Fruit fly (Drosophila melanogaster): Measurements from ENCODE around the gene yem.

yem gene

dm6 chr3R:29153197-29153644 lies 30.5 kb upstream of the yem start, which contains the start of the genes Slbp and Rpn2 (continued):
- TF ChIP-seq nmo (GFP tag; optimal IDR thresholded peaks at IDR 0.05) (peak; percentile 74), disco-r (GFP tag; optimal IDR thresholded peaks at IDR 0.05) (no peak), Trl (optimal IDR thresholded peaks at IDR 0.05) (no peak), Trl (GFP tag; optimal IDR thresholded peaks at IDR 0.05) (peak; percentile 42), CG7372 (GFP tag; IDR thresholded peaks at IDR 0.05) (no peak), CG12942 (GFP tag; optimal IDR thresholded peaks at IDR 0.05) (peak; percentile 2), CG4617 (GFP tag; optimal IDR thresholded peaks at IDR 0.05; ENCODE audit: borderline replicate concordance) (peak; percentile 89), CG33557 (GFP tag; optimal IDR thresholded peaks at IDR 0.05) (no peak), CG10979 (tag; optimal IDR thresholded peaks at IDR 0.05) (peak; percentile 13), CG1233 (GFP tag; optimal IDR thresholded peaks at IDR 0.05) (no peak), zfh2 (GFP tag; optimal IDR thresholded peaks at IDR 0.05) (peak; percentile 66), vvl (GFP tag; IDR thresholded peaks at IDR 0.05) (peak; percentile 62; the same call in 1 of the 2 replicates), CkIIα-i1 (GFP tag; IDR thresholded peaks at IDR 0.05) (no peak), bcd (GFP tag; optimal IDR thresholded peaks at IDR 0.05) (peak; percentile 28), chinmo (GFP tag; IDR thresholded peaks at IDR 0.05; ENCODE audit: partially characterized antibody) (peak; percentile 85; the same call in 3 of the 4 replicates), maf-S (GFP tag; optimal IDR thresholded peaks at IDR 0.05) (peak; percentile 68), mld (GFP tag; IDR thresholded peaks at IDR 0.05; ENCODE audit: partially characterized antibody) (peak; percentile 86), jumu (GFP tag; optimal IDR thresholded peaks at IDR 0.05) (peak; percentile 76), CG4328 (GFP tag; optimal IDR thresholded peaks at IDR 0.05) (no peak), ems (GFP tag; optimal IDR thresholded peaks at IDR 0.05) (peak; percentile 12), pho (GFP tag; optimal IDR thresholded peaks at IDR 0.05) (peak; percentile 68), crp (GFP tag; optimal IDR thresholded peaks at IDR 0.05) (peak in 1 of 2 experiments; percentile 35), dmrt11E (tag; optimal IDR thresholded peaks at IDR 0.05) (peak; percentile 9), CG3281 (GFP tag; optimal IDR thresholded peaks at IDR 0.05) (peak; percentile 20), Doc3 (GFP tag; IDR thresholded peaks at IDR 0.05; ENCODE audit: partially characterized antibody) (peak; percentile 95), CG15601 (tag; optimal IDR thresholded peaks at IDR 0.05) (peak; percentile 10), E2f2 (GFP tag; IDR thresholded peaks at IDR 0.05) (peak; percentile 81), CG12659 (GFP tag; optimal IDR thresholded peaks at IDR 0.05) (peak; percentile 82), CHES-1-like (GFP tag; optimal IDR thresholded peaks at IDR 0.05) (peak; percentile 80), zen2 (GFP tag; IDR thresholded peaks at IDR 0.05; ENCODE audit: partially characterized antibody) (peak; percentile 87; the same call in 2 of the 3 replicates), hkb (optimal IDR thresholded peaks at IDR 0.05) (peak; percentile 82), hkb (GFP tag; IDR thresholded peaks at IDR 0.05) (no peak; the same call in 1 of the 2 replicates), CG10543 (GFP tag; optimal IDR thresholded peaks at IDR 0.05) (peak; percentile 21), sens (GFP tag) (peak; percentile 85), Eip74EF (GFP tag; optimal IDR thresholded peaks at IDR 0.05) (no peak), Dp (GFP tag; optimal IDR thresholded peaks at IDR 0.05) (peak; percentile 74), yki (optimal IDR thresholded peaks at IDR 0.05) (no peak), CG1603 (tag; optimal IDR thresholded peaks at IDR 0.05) (peak; percentile 86), CG7928 (GFP tag; optimal IDR thresholded peaks at IDR 0.05) (peak; percentile 16), Usf (GFP tag; optimal IDR thresholded peaks at IDR 0.05) (no peak), CG4707 (GFP tag; optimal IDR thresholded peaks at IDR 0.05) (no peak), tx (GFP tag; optimal IDR thresholded peaks at IDR 0.05) (peak; percentile 35), CG1647 (GFP tag; optimal IDR thresholded peaks at IDR 0.05) (peak; percentile 41), CG9876 (GFP tag; optimal IDR thresholded peaks at IDR 0.05) (peak; percentile 7), CG8290 (GFP tag; optimal IDR thresholded peaks at IDR 0.05) (peak; percentile 54), CG8290 (tag; optimal IDR thresholded peaks at IDR 0.05) (peak in 1 of 2 experiments; percentile 64), dm (GFP tag; optimal IDR thresholded peaks at IDR 0.05) (peak; percentile 60), Gug (GFP tag; IDR thresholded peaks at IDR 0.05) (peak; percentile 17; the same call in 1 of the 4 replicates), CG2678 (tag; optimal IDR thresholded peaks at IDR 0.05) (peak; percentile 34), en (GFP tag; optimal IDR thresholded peaks at IDR 0.05) (peak; percentile 15), Deaf1 (tag; optimal IDR thresholded peaks at IDR 0.05) (peak; percentile 36)

Measured in whole organism, embryonic.